Worm (Caenorhabditis elegans) whole organism, L2 larva: ENCODE data around the gene arr-1.

Experiments used
- C34F6.9 ChIP-seq: fragments of 150-350 bp; optimal IDR thresholded peaks from 2 replicates; lab custom pipeline; 2014; ENCODE audit warnings: missing biosample characterization, missing genetic modification characterization
- R02D3.7 ChIP-seq: fragments of 150-350 bp; optimal IDR thresholded peaks from 2 replicates; lab custom pipeline; 2014; ENCODE audit warnings: missing biosample characterization, missing genetic modification characterization
- Y55F3AM.14 ChIP-seq: fragments of 200-800 bp; sonication (Bioruptor generic); optimal IDR thresholded peaks from 2 replicates; lab custom pipeline; 2018; ENCODE audit warnings: mild to moderate bottlenecking, missing genetic modification characterization, missing compliant biosample characterization
- ZK546.5 ChIP-seq: sonication (generic microtip); optimal IDR thresholded peaks from 2 replicates; lab custom pipeline; 2017; ENCODE audit warnings: missing biosample characterization, missing genetic modification characterization
- alr-1 ChIP-seq: fragments of 150-350 bp; optimal IDR thresholded peaks from 2 replicates; lab custom pipeline; 2014; ENCODE audit warnings: missing biosample characterization, missing genetic modification characterization
- aly-2 ChIP-seq: fragments of 150-350 bp; optimal IDR thresholded peaks from 2 replicates; lab custom pipeline; 2014; ENCODE audit warnings: missing biosample characterization, missing genetic modification characterization
- blmp-1 ChIP-seq: sonication (generic microtip); optimal IDR thresholded peaks from 2 replicates; lab custom pipeline; 2017; ENCODE audit warnings: missing genetic modification characterization, mild to moderate bottlenecking, missing compliant biosample characterization, antibody characterized with exemption, moderate library complexity; ENCODE audit not compliant: insufficient read depth
- ceh-16 ChIP-seq: fragments of 150-350 bp; optimal IDR thresholded peaks from 2 replicates; lab custom pipeline; 2014; ENCODE audit warnings: missing biosample characterization, missing genetic modification characterization
- crh-2 ChIP-seq: sonication (generic microtip); optimal IDR thresholded peaks from 2 replicates; lab custom pipeline; 2017; ENCODE audit warnings: missing biosample characterization, missing genetic modification characterization
- dmd-4 ChIP-seq: sonication (generic microtip); optimal IDR thresholded peaks from 2 replicates; lab custom pipeline; 2017; ENCODE audit warnings: missing biosample characterization, missing genetic modification characterization
- egl-27 ChIP-seq: sonication (generic microtip); optimal IDR thresholded peaks from 3 replicates; lab custom pipeline; 2017; ENCODE audit warnings: missing biosample characterization, missing genetic modification reagents, missing genetic modification characterization
- elt-1 ChIP-seq: fragments of 150-350 bp; optimal IDR thresholded peaks from 2 replicates; lab custom pipeline; 2014; ENCODE audit warnings: missing biosample characterization, missing genetic modification characterization
- elt-3 ChIP-seq: sonication (generic microtip); optimal IDR thresholded peaks from 2 replicates; lab custom pipeline; 2017; ENCODE audit warnings: missing biosample characterization, missing genetic modification characterization
- fos-1 ChIP-seq: fragments of 150-350 bp; optimal IDR thresholded peaks from 2 replicates; lab custom pipeline; 2014; ENCODE audit warnings: missing biosample characterization, missing genetic modification characterization
- gmeb-1 ChIP-seq: fragments of 150-350 bp; optimal IDR thresholded peaks from 2 replicates; lab custom pipeline; 2014; ENCODE audit warnings: missing biosample characterization, missing genetic modification characterization
- lin-13 ChIP-seq: fragments of 150-350 bp; optimal IDR thresholded peaks from 2 replicates; lab custom pipeline; 2014; ENCODE audit warnings: missing biosample characterization, missing genetic modification reagents, missing genetic modification characterization
- lin-39 ChIP-seq: fragments of 150-350 bp; optimal IDR thresholded peaks from 2 replicates; lab custom pipeline; 2014; ENCODE audit warnings: missing biosample characterization, missing genetic modification reagents, missing genetic modification characterization
- lsy-2 ChIP-seq, 2 experiments: fragments of 150-350 bp in 1 of 2; sonication (generic microtip) in 1 of 2; optimal IDR thresholded peaks; 2 replicates each; lab custom pipeline; 2014 to 2017; ENCODE audit warnings: missing biosample characterization in 2 of 2, missing genetic modification characterization in 2 of 2
- mab-5 ChIP-seq: fragments of 150-350 bp; optimal IDR thresholded peaks from 2 replicates; lab custom pipeline; 2014; ENCODE audit warnings: missing biosample characterization, missing genetic modification characterization
- nhr-12 ChIP-seq: fragments of 150-350 bp; optimal IDR thresholded peaks from 2 replicates; lab custom pipeline; 2014; ENCODE audit warnings: missing biosample characterization, missing genetic modification characterization
- nhr-21 ChIP-seq: fragments of 150-350 bp; optimal IDR thresholded peaks from 2 replicates; lab custom pipeline; 2014; ENCODE audit warnings: missing biosample characterization, missing genetic modification characterization
- nhr-23 ChIP-seq: fragments of 150-350 bp; optimal IDR thresholded peaks from 2 replicates; lab custom pipeline; 2014; ENCODE audit warnings: missing biosample characterization, missing genetic modification reagents, missing genetic modification characterization
- nhr-237 ChIP-seq: fragments of 150-350 bp; optimal IDR thresholded peaks from 2 replicates; lab custom pipeline; 2014; ENCODE audit warnings: missing biosample characterization, missing genetic modification characterization
- nhr-25 ChIP-seq: fragments of 150-350 bp; sonication (generic microtip); optimal IDR thresholded peaks from 3 replicates; lab custom pipeline; 2014; ENCODE audit warnings: missing biosample characterization, missing genetic modification characterization
- nhr-6 ChIP-seq: fragments of 150-350 bp; optimal IDR thresholded peaks from 2 replicates; lab custom pipeline; 2014; ENCODE audit warnings: missing biosample characterization, missing genetic modification characterization
- nhr-77 ChIP-seq: fragments of 150-350 bp; optimal IDR thresholded peaks from 2 replicates; lab custom pipeline; 2014; ENCODE audit warnings: missing biosample characterization, missing genetic modification characterization
- peb-1 ChIP-seq: fragments of 150-350 bp; optimal IDR thresholded peaks from 2 replicates; lab custom pipeline; 2014; ENCODE audit warnings: missing biosample characterization, missing genetic modification characterization
- sem-4 ChIP-seq: fragments of 150-350 bp; optimal IDR thresholded peaks from 2 replicates; lab custom pipeline; 2014; ENCODE audit warnings: missing biosample characterization, missing genetic modification reagents, missing genetic modification characterization
- sma-3 ChIP-seq: sonication (generic microtip); optimal IDR thresholded peaks from 2 replicates; lab custom pipeline; 2016; ENCODE audit warnings: missing genetic modification reagents, missing genetic modification characterization, missing compliant biosample characterization
- snpc-4 ChIP-seq: fragments of 150-350 bp; optimal IDR thresholded peaks from 2 replicates; lab custom pipeline; 2014; ENCODE audit warnings: missing biosample characterization, missing genetic modification characterization
- unc-39 ChIP-seq: fragments of 150-350 bp; optimal IDR thresholded peaks from 2 replicates; lab custom pipeline; 2014; ENCODE audit warnings: missing biosample characterization, missing genetic modification characterization
- unc-55 ChIP-seq: fragments of 150-350 bp; sonication (generic microtip); optimal IDR thresholded peaks from 3 replicates; lab custom pipeline; 2014; ENCODE audit warnings: missing biosample characterization, missing genetic modification reagents, missing genetic modification characterization
- unc-62 ChIP-seq: fragments of 150-350 bp; optimal IDR thresholded peaks from 2 replicates; lab custom pipeline; 2014; ENCODE audit warnings: missing biosample characterization, missing genetic modification reagents, missing genetic modification characterization
- zag-1 ChIP-seq: fragments of 150-350 bp; optimal IDR thresholded peaks from 2 replicates; lab custom pipeline; 2014; ENCODE audit warnings: missing biosample characterization, missing genetic modification characterization
- ztf-1 ChIP-seq: fragments of 200-800 bp; sonication (Bioruptor generic); conservative IDR thresholded peaks from 2 replicates; pipeline ENCODE4 v1.3.6; 2022; ENCODE audit warnings: missing genetic modification characterization, missing compliant biosample characterization
- ztf-11 ChIP-seq: sonication (generic microtip); optimal IDR thresholded peaks from 2 replicates; lab custom pipeline; 2017; ENCODE audit warnings: missing biosample characterization, missing genetic modification characterization
- ztf-4 ChIP-seq: fragments of 150-350 bp; optimal IDR thresholded peaks from 2 replicates; lab custom pipeline; 2014; ENCODE audit warnings: missing biosample characterization, missing genetic modification characterization

Gene arr-1

ce11 chrX:932874-933273, 17.7 kb upstream of the arr-1 start (continued):
- TF ChIP-seq elt-1 (tag; lab: Kevin White, UChicago) (no peak), nhr-77 (no peak)
- TF ChIP-seq, all 48 proteins: peak for 7

DNA sequence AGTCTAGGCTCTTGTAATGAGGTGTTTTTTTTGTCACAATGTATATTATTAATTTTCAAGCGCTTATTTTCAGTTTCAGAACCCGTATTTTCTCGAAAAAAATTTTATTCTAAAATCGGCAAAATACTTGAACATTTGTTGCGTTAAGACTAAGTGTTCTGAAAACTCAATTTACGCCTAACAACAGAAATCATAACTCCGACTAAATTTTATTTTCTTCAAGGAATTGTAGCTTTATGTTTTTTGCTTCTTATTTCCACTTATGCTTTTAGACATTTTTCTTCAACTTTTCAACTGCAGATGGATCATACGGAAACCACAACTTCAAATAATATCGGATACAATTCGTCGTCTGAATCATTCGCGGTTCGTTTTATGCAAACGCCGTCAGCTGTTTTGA, 17.1 kb upstream of the arr-1 start, which contains the start of gene F35H12.1:
F35H12.1 (plus strand) TSS at position 301 of the 400 bp plus-strand sequence.
- TF ChIP-seq zag-1 (tag; lab: Kevin White, UChicago), result no peak
- no peak for TF ChIP-seq nhr-6 (tag; lab: Kevin White, UChicago)
- no peak for TF ChIP-seq nhr-21 (tag; lab: Kevin White, UChicago)

ce11 chrX:936013-936412, 14.6 kb upstream of the arr-1 start:
- no peak for TF ChIP-seq gmeb-1 (tag; lab: Kevin White, UChicago)
- TF ChIP-seq snpc-4 (tag; lab: Kevin White, UChicago), result peak; percentile 73

ce11 chrX:938269-938883, 12.2 kb upstream of the arr-1 start, which contains the start of gene F53H8.3:
Gene F53H8.3, plus strand, starts transcription at chrX:938543.
- no peak for TF ChIP-seq peb-1 (tag; lab: Kevin White, UChicago)
- peak; percentile 75 for TF ChIP-seq fos-1 (tag; lab: Kevin White, UChicago)
- TF ChIP-seq lin-13 (GFP tag; lab: Kevin White, UChicago), result no peak

- no peak for TF ChIP-seq Y55F3AM.14 (GFP tag; lab: Kevin White, UChicago)
- no peak for TF ChIP-seq ztf-1 (GFP tag; lab: Robert Waterston, UW)
- TF ChIP-seq sma-3 (GFP tag; lab: Kevin White, UChicago), result peak; percentile 2
- no peak for TF ChIP-seq nhr-77
- TF ChIP-seq ztf-11, result no peak
- TF ChIP-seq nhr-23, result no peak
- TF ChIP-seq fos-1 (tag; lab: Kevin White, UChicago), result peak; percentile 25
- no peak for TF ChIP-seq nhr-21 (tag; lab: Kevin White, UChicago)
- TF ChIP-seq lin-39, result no peak
- TF ChIP-seq lsy-2 (tag; optimal IDR thresholded peaks at IDR 0.05; lab: Kevin White, UChicago), result no peak
- TF ChIP-seq blmp-1 (tag; lab: Kevin White, UChicago), result no peak
- no peak for TF ChIP-seq dmd-4 (tag; lab: Kevin White, UChicago)
- TF ChIP-seq ZK546.5 (tag; lab: Kevin White, UChicago), result no peak
- TF ChIP-seq crh-2 (tag; lab: Kevin White, UChicago), result peak; percentile 64
- TF ChIP-seq mab-5 (tag; lab: Kevin White, UChicago), result no peak
- no peak for TF ChIP-seq nhr-237 (tag; lab: Kevin White, UChicago)
- no peak for TF ChIP-seq R02D3.7 (tag; lab: Kevin White, UChicago)
- no peak for TF ChIP-seq unc-39 (tag; lab: Kevin White, UChicago)
- TF ChIP-seq egl-27 (tag; lab: Kevin White, UChicago), result no peak
- TF ChIP-seq, all 48 proteins: peak for 3
These were observed 4.9 kb upstream of the arr-1 start for ce11 chrX:945669-946068.

DNA sequence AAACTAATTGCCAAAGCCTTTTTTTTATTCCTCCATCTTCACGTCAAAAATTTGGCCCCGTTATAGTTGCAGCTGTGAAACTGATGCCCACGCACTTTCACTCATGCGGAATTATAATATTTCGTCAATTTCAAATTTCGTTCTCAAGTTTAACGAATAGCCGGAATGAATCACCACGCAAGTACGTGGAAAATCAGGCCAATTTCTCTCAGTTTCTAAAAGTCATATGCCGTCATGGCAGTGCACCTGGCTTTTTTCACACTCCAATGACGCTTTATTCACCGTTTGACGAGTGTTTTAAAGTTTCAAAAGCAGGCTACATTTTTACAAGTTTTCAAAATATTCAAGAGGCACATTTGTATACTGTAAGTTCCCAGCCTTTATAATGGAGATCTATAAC, 2.7 kb upstream of the arr-1 start:
- TF ChIP-seq unc-39 (tag; lab: Kevin White, UChicago), result no peak

ce11 chrX:948783-949182, 1.8 kb upstream of the arr-1 start, which contains the start of gene sms-2:
Gene sms-2, minus strand, starts transcription at chrX:948883.
- TF ChIP-seq egl-27 (tag; lab: Kevin White, UChicago), result no peak
- no peak for TF ChIP-seq ceh-16 (tag; lab: Kevin White, UChicago)
- TF ChIP-seq fos-1 (tag; lab: Kevin White, UChicago), result no peak

DNA sequence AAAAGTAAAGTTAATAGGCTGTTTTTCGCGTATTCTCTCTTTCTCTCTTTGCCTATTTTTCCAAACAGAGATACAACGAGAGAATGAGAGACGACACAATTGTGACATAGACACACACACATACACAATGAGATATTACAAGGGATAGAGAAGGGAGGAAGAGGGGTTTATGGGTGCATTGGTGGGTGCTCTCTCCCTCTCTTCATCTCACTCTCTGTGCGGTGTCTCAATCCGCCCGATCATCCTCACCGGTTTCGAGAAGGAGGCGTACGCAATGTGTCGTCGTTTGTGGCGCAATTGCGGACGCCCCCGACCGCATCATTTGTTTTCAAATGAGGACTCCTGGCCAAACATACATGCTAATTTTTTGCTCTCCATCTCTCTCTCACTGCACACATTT, 1.1 kb upstream of the arr-1 start:
- peak; percentile 71 for TF ChIP-seq lin-39
- peak; percentile 97 for TF ChIP-seq zag-1 (tag; lab: Kevin White, UChicago)
- peak; percentile 83 for TF ChIP-seq ztf-4 (tag; lab: Kevin White, UChicago)
- TF ChIP-seq unc-62 (GFP tag; lab: Kevin White, UChicago), result peak; percentile 51
- TF ChIP-seq R02D3.7 (tag; lab: Kevin White, UChicago), result no peak
- TF ChIP-seq C34F6.9, result peak; percentile 98
- TF ChIP-seq alr-1, result no peak
- TF ChIP-seq mab-5 (tag; lab: Kevin White, UChicago), result peak; percentile 96
- no peak for TF ChIP-seq dmd-4 (tag; lab: Kevin White, UChicago)
- TF ChIP-seq sma-3 (GFP tag; lab: Kevin White, UChicago), result peak; percentile 78
- peak; percentile 85 for TF ChIP-seq crh-2 (tag; lab: Kevin White, UChicago)
- TF ChIP-seq blmp-1 (tag; lab: Kevin White, UChicago), result peak; percentile 57
- TF ChIP-seq elt-3 (tag; lab: Kevin White, UChicago), result no peak
- peak; percentile 58 for TF ChIP-seq unc-39 (tag; lab: Kevin White, UChicago)
- no peak for TF ChIP-seq elt-1 (tag; lab: Kevin White, UChicago)
- peak; percentile 75 for TF ChIP-seq nhr-25 (tag; lab: Kevin White, UChicago)
- peak; percentile 99 for TF ChIP-seq unc-55 (GFP tag; lab: Kevin White, UChicago)
- TF ChIP-seq nhr-12 (tag; lab: Kevin White, UChicago), result no peak
- TF ChIP-seq ZK546.5 (tag; lab: Kevin White, UChicago), result peak; percentile 13
- peak; percentile 94 for TF ChIP-seq sem-4
- peak; percentile 73 for TF ChIP-seq aly-2
- TF ChIP-seq lsy-2 (tag; optimal IDR thresholded peaks at IDR 0.05; lab: Kevin White, UChicago), result peak; percentile 77 to 90
